Fruit fly (Drosophila melanogaster): ENCODE measurements around the gene CG11608.

dm6 chr3R:12622778-12623177 is 15.5 kb upstream of the CG11608 start:
- TF ChIP-seq CG8478 (optimal IDR thresholded peaks at IDR 0.05): no peak
- TF ChIP-seq psq (optimal IDR thresholded peaks at IDR 0.05): no peak
- no peak for TF ChIP-seq usp (GFP tag; optimal IDR thresholded peaks at IDR 0.05)
- no peak for TF ChIP-seq EcR (GFP tag; optimal IDR thresholded peaks at IDR 0.05)
- TF ChIP-seq Dll (optimal IDR thresholded peaks at IDR 0.05): no peak
